Fruit fly (Drosophila melanogaster) whole organism, embryonic: ENCODE results near the gene CG16758.

Experiments used
- Atf-2 ChIP-seq: fragments of 200-800 bp; sonication (Bioruptor generic); optimal IDR thresholded peaks from 2 replicates; lab custom pipeline; 2016; ENCODE audit warnings: missing biosample characterization, missing genetic modification characterization
- Bteb2 ChIP-seq: fragments of 200-800 bp; sonication (Bioruptor generic); optimal IDR thresholded peaks from 2 replicates; lab custom pipeline; 2016; ENCODE audit warnings: missing biosample characterization, missing genetic modification characterization
- CG10959 ChIP-seq: fragments of 200-800 bp; sonication (Bioruptor generic); IDR thresholded peaks from 2 replicates; pipeline ENCODE4 v1.3.6; 2022; ENCODE audit warnings: missing biosample characterization, missing genetic modification characterization
- CG12744 ChIP-seq: fragments of 200-800 bp; sonication (Bioruptor generic); optimal IDR thresholded peaks from 2 replicates; lab custom pipeline; 2016; ENCODE audit warnings: missing biosample characterization, missing genetic modification characterization
- CG12769 ChIP-seq: fragments of 200-800 bp; sonication (Bioruptor generic); optimal IDR thresholded peaks from 2 replicates; lab custom pipeline; 2019; ENCODE audit warnings: missing biosample characterization, mild to moderate bottlenecking, missing genetic modification characterization, moderate library complexity
- CG13123 ChIP-seq: fragments of 200-800 bp; sonication (Bioruptor generic); optimal IDR thresholded peaks from 2 replicates; lab custom pipeline; 2016; ENCODE audit warnings: missing biosample characterization, missing genetic modification characterization
- CG13287 ChIP-seq: fragments of 200-800 bp; sonication (Bioruptor generic); IDR thresholded peaks from 2 replicates; pipeline ENCODE4 v1.3.6; 2022; ENCODE audit warnings: missing biosample characterization, missing genetic modification characterization; ENCODE audit not compliant: partially characterized antibody
- CG13775 ChIP-seq: fragments of 200-800 bp; sonication (Bioruptor generic); optimal IDR thresholded peaks from 3 replicates; lab custom pipeline; 2017; ENCODE audit warnings: missing biosample characterization, mild to moderate bottlenecking, missing genetic modification characterization
- CG13894 ChIP-seq: fragments of 200-800 bp; sonication (Bioruptor generic); optimal IDR thresholded peaks from 3 replicates; lab custom pipeline; 2018; ENCODE audit warnings: missing biosample characterization, mild to moderate bottlenecking, missing genetic modification characterization, moderate library complexity
- CG14441 ChIP-seq: fragments of 200-800 bp; sonication (Bioruptor generic); IDR thresholded peaks from 2 replicates; pipeline ENCODE4 v1.3.6; 2022; ENCODE audit warnings: missing biosample characterization, missing genetic modification characterization
- CG14710 ChIP-seq: fragments of 200-800 bp; sonication (Bioruptor generic); optimal IDR thresholded peaks from 3 replicates; lab custom pipeline; 2019; ENCODE audit warnings: missing biosample characterization, mild to moderate bottlenecking, missing genetic modification characterization, moderate library complexity
- CG18599 ChIP-seq: fragments of 200-800 bp; sonication (Bioruptor generic); optimal IDR thresholded peaks from 3 replicates; lab custom pipeline; 2017; ENCODE audit warnings: missing biosample characterization, missing genetic modification characterization, mild to moderate bottlenecking, moderate library complexity, missing genetic modification reagents
- CG2116 ChIP-seq: fragments of 200-800 bp; sonication (Bioruptor generic); optimal IDR thresholded peaks from 3 replicates; lab custom pipeline; 2018; ENCODE audit warnings: missing biosample characterization, mild to moderate bottlenecking, missing genetic modification characterization
- CG33557 ChIP-seq: fragments of 200-800 bp; sonication (Bioruptor generic); optimal IDR thresholded peaks from 2 replicates; lab custom pipeline; 2019; ENCODE audit warnings: missing biosample characterization, mild to moderate bottlenecking, missing genetic modification characterization, moderate library complexity
- CG34376 ChIP-seq: fragments of 200-800 bp; sonication (Bioruptor generic); optimal IDR thresholded peaks from 2 replicates; lab custom pipeline; 2018; ENCODE audit warnings: missing biosample characterization, mild to moderate bottlenecking, missing genetic modification characterization
- CG3726 ChIP-seq: fragments of 200-800 bp; sonication (Bioruptor generic); IDR thresholded peaks from 3 replicates; pipeline ENCODE4, ENCODE4 v1.3.6; 2022; ENCODE audit warnings: missing biosample characterization, missing genetic modification characterization
- CG4424 ChIP-seq: fragments of 200-800 bp; sonication (Bioruptor generic); optimal IDR thresholded peaks from 3 replicates; lab custom pipeline; 2016; ENCODE audit warnings: missing biosample characterization, missing genetic modification characterization
- CG6272 ChIP-seq: fragments of 200-800 bp; sonication (Bioruptor generic); IDR thresholded peaks from 2 replicates; pipeline ENCODE4 v1.3.6; 2022; ENCODE audit warnings: missing biosample characterization, missing genetic modification characterization
- CG7928 ChIP-seq: fragments of 200-800 bp; sonication (Bioruptor generic); optimal IDR thresholded peaks from 2 replicates; lab custom pipeline; 2017; ENCODE audit warnings: missing biosample characterization, mild to moderate bottlenecking, missing genetic modification characterization
- CG9797 ChIP-seq: fragments of 200-800 bp; sonication (Bioruptor generic); optimal IDR thresholded peaks from 3 replicates; lab custom pipeline; 2018; ENCODE audit warnings: missing biosample characterization, mild to moderate bottlenecking, missing genetic modification characterization
- CkIIα-i1 ChIP-seq: fragments of 200-800 bp; sonication (Bioruptor generic); IDR thresholded peaks from 2 replicates; pipeline ENCODE4 v1.3.6; 2022; ENCODE audit warnings: missing biosample characterization, missing genetic modification characterization
- Dad ChIP-seq: fragments of 200-800 bp; sonication (Bioruptor generic); optimal IDR thresholded peaks from 3 replicates; lab custom pipeline; 2016; ENCODE audit warnings: missing biosample characterization, missing genetic modification characterization
- E2f1 ChIP-seq: fragments of 200-800 bp; sonication (Bioruptor generic); IDR thresholded peaks from 2 replicates; pipeline ENCODE4 v1.3.6; 2022; ENCODE audit warnings: missing biosample characterization, missing genetic modification characterization
- HLH4C ChIP-seq: fragments of 200-800 bp; sonication (Bioruptor generic); IDR thresholded peaks from 3 replicates; pipeline ENCODE4 v1.3.6; 2022; ENCODE audit warnings: missing biosample characterization, missing genetic modification characterization; ENCODE audit not compliant: partially characterized antibody
- HmgZ ChIP-seq: fragments of 200-800 bp; sonication (Bioruptor generic); optimal IDR thresholded peaks from 2 replicates; lab custom pipeline; 2018; ENCODE audit warnings: missing biosample characterization, mild to moderate bottlenecking, missing genetic modification characterization
- Hmx ChIP-seq: fragments of 200-800 bp; sonication (Bioruptor generic); optimal IDR thresholded peaks from 2 replicates; lab custom pipeline; 2016; ENCODE audit warnings: missing biosample characterization, missing genetic modification characterization
- Hr78 ChIP-seq, 2 experiments: fragments of 200-800 bp in 1 of 2; fragments of >200 bp in 1 of 2; sonication (Bioruptor generic) in 1 of 2; optimal IDR thresholded peaks; 2 replicates each; lab custom pipeline; 2017 to 2019; ENCODE audit warnings: missing biosample characterization in 2 of 2, missing genetic modification characterization in 2 of 2, mild to moderate bottlenecking in 1 of 2, moderate library complexity in 1 of 2
- Hsf ChIP-seq: fragments of 200-800 bp; sonication (Bioruptor generic); optimal IDR thresholded peaks from 3 replicates; lab custom pipeline; 2016; ENCODE audit warnings: missing biosample characterization, missing genetic modification characterization
- Kr ChIP-seq: fragments of 200-800 bp; sonication (Bioruptor generic); optimal IDR thresholded peaks from 2 replicates; lab custom pipeline; 2017; ENCODE audit warnings: missing biosample characterization, mild to moderate bottlenecking, missing genetic modification characterization
- MTF-1 ChIP-seq: fragments of 200-800 bp; sonication (Bioruptor generic); optimal IDR thresholded peaks from 2 replicates; lab custom pipeline; 2018; ENCODE audit warnings: missing biosample characterization, mild to moderate bottlenecking, missing genetic modification characterization, borderline replicate concordance
- Sox100B ChIP-seq: fragments of 200-800 bp; sonication (Bioruptor generic); optimal IDR thresholded peaks from 3 replicates; lab custom pipeline; 2018; ENCODE audit warnings: missing biosample characterization, mild to moderate bottlenecking, missing genetic modification characterization
- Sry-δ ChIP-seq: fragments of 200-800 bp; sonication (Bioruptor generic); optimal IDR thresholded peaks from 2 replicates; lab custom pipeline; 2016; ENCODE audit warnings: missing biosample characterization, missing genetic modification characterization
- cg ChIP-seq: fragments of 200-800 bp; sonication (Bioruptor generic); optimal IDR thresholded peaks from 3 replicates; lab custom pipeline; 2019; ENCODE audit warnings: missing biosample characterization, mild to moderate bottlenecking, missing genetic modification characterization, moderate library complexity
- ci ChIP-seq: fragments of 200-800 bp; sonication (Bioruptor generic); IDR thresholded peaks from 3 replicates; pipeline ENCODE4 v1.3.6; 2022; ENCODE audit warnings: missing biosample characterization, missing genetic modification characterization
- crol ChIP-seq: fragments of 200-800 bp; sonication (Bioruptor generic); IDR thresholded peaks from 2 replicates; pipeline ENCODE4 v1.3.6; 2022; ENCODE audit warnings: missing biosample characterization, missing genetic modification characterization
- danr ChIP-seq: fragments of 200-800 bp; sonication (Bioruptor generic); IDR thresholded peaks from 2 replicates; pipeline ENCODE4 v1.3.6; 2022; ENCODE audit warnings: missing biosample characterization, missing genetic modification characterization
- dpn ChIP-seq, 2 experiments: fragments of 200-800 bp; sonication (Bioruptor generic); optimal IDR thresholded peaks; 3 replicates each; lab custom pipeline; 2016; ENCODE audit warnings: missing biosample characterization in 2 of 2, missing genetic modification characterization in 2 of 2
- gfzf ChIP-seq: fragments of 200-800 bp; sonication (Bioruptor generic); optimal IDR thresholded peaks from 2 replicates; lab custom pipeline; 2016; ENCODE audit warnings: missing biosample characterization, mild to moderate bottlenecking, missing genetic modification characterization, moderate library complexity
- gt ChIP-seq: fragments of 200-800 bp; sonication (Bioruptor generic); IDR thresholded peaks from 2 replicates; pipeline ENCODE4 v1.3.6; 2022; ENCODE audit warnings: missing biosample characterization, missing genetic modification characterization
- knrl ChIP-seq: fragments of 200-800 bp; sonication (Bioruptor generic); IDR thresholded peaks from 3 replicates; pipeline ENCODE4 v1.3.6; 2022; ENCODE audit warnings: missing biosample characterization, missing genetic modification characterization; ENCODE audit not compliant: partially characterized antibody
- lilli ChIP-seq: fragments of 200-800 bp; sonication (Bioruptor generic); optimal IDR thresholded peaks from 3 replicates; lab custom pipeline; 2016; ENCODE audit warnings: missing biosample characterization, missing genetic modification characterization
- pho ChIP-seq: fragments of 200-800 bp; sonication (Bioruptor generic); optimal IDR thresholded peaks from 2 replicates; lab custom pipeline; 2016; ENCODE audit warnings: missing biosample characterization, missing genetic modification characterization
- row ChIP-seq: fragments of 200-800 bp; sonication (Bioruptor generic); IDR thresholded peaks from 3 replicates; pipeline ENCODE4 v1.3.6; 2022; ENCODE audit warnings: missing biosample characterization, missing genetic modification characterization
- salm ChIP-seq: fragments of 200-800 bp; sonication (Bioruptor generic); optimal IDR thresholded peaks from 2 replicates; lab custom pipeline; 2018; ENCODE audit warnings: missing biosample characterization, mild to moderate bottlenecking, missing genetic modification characterization
- sd ChIP-seq: fragments of 200-800 bp; sonication (Bioruptor generic); optimal IDR thresholded peaks from 3 replicates; lab custom pipeline; 2018; ENCODE audit warnings: missing biosample characterization, mild to moderate bottlenecking, missing genetic modification characterization, moderate library complexity
- sens ChIP-seq: fragments of 200-800 bp; sonication (Bioruptor generic); peaks from one replicate; lab custom pipeline; 2016; ENCODE audit warnings: missing biosample characterization, missing genetic modification characterization
- sug ChIP-seq: fragments of 200-800 bp; optimal IDR thresholded peaks from 2 replicates; lab custom pipeline; 2019; ENCODE audit warnings: missing biosample characterization, mild to moderate bottlenecking, missing genetic modification characterization, moderate library complexity
- tgo ChIP-seq: fragments of 200-800 bp; sonication (Bioruptor generic); IDR thresholded peaks from 3 replicates; pipeline ENCODE4 v1.3.6; 2022; ENCODE audit warnings: missing biosample characterization, missing genetic modification characterization
- tin ChIP-seq: fragments of 200-800 bp; sonication (Bioruptor generic); optimal IDR thresholded peaks from 3 replicates; lab custom pipeline; 2016; ENCODE audit warnings: missing biosample characterization, missing genetic modification characterization
- unc-4 ChIP-seq: fragments of 200-800 bp; sonication (Bioruptor generic); IDR thresholded peaks from 2 replicates; pipeline ENCODE4 v1.3.6; 2022; ENCODE audit warnings: missing biosample characterization, missing genetic modification characterization; ENCODE audit not compliant: partially characterized antibody
- zfh1 ChIP-seq: fragments of 200-800 bp; sonication (Bioruptor generic); IDR thresholded peaks from 3 replicates; pipeline ENCODE4 v1.3.6; 2022; ENCODE audit warnings: missing biosample characterization, missing genetic modification characterization

Gene CG16758

dm6 chr3L:2494183-2494541 lies 9.2 kb downstream of the CG16758 start (continued):
- TF ChIP-seq Hsf (GFP tag; lab: Kevin White, UChicago) = peak; percentile 76
- no peak for TF ChIP-seq cg (GFP tag; lab: Kevin White, UChicago)
- TF ChIP-seq MTF-1 = peak; percentile 69
- no peak for TF ChIP-seq gfzf (GFP tag; lab: Kevin White, UChicago)
- peak; percentile 84 for TF ChIP-seq lilli (GFP tag; lab: Kevin White, UChicago)
- TF ChIP-seq CG4424 = peak; percentile 82
- peak; percentile 57 for TF ChIP-seq Sry-δ (GFP tag; lab: Kevin White, UChicago)
- peak; percentile 59 for TF ChIP-seq Bteb2
- peak; percentile 86 for TF ChIP-seq CG6272 (GFP tag; lab: Robert Waterston, UW)
- TF ChIP-seq E2f1 (GFP tag; lab: Robert Waterston, UW) = peak; percentile 92
- peak; percentile 97 for TF ChIP-seq row (GFP tag; lab: Robert Waterston, UW)
- TF ChIP-seq sd = peak; percentile 57
- TF ChIP-seq Dad (GFP tag; lab: Kevin White, UChicago) = peak; percentile 85
- peak; percentile 90 for TF ChIP-seq CG13894 (tag; lab: Kevin White, UChicago)
- no peak for TF ChIP-seq Atf-2 (GFP tag; lab: Kevin White, UChicago)
- TF ChIP-seq CG3726 (GFP tag; lab: Robert Waterston, UW) = peak; percentile 79
- no peak for TF ChIP-seq unc-4 (GFP tag; lab: Robert Waterston, UW)
- TF ChIP-seq salm (tag; lab: Kevin White, UChicago) = peak; percentile 19
- peak; percentile 75 for TF ChIP-seq pho (GFP tag; lab: Kevin White, UChicago)
- peak; percentile 81 to 85 for TF ChIP-seq dpn (GFP tag; optimal IDR thresholded peaks at IDR 0.05; lab: Kevin White, UChicago)
- peak; percentile 88 for TF ChIP-seq HmgZ (tag; lab: Kevin White, UChicago)
- TF ChIP-seq CG14710 = peak; percentile 68
- TF ChIP-seq Sox100B (GFP tag; lab: Kevin White, UChicago) = peak; percentile 77
- TF ChIP-seq Kr (GFP tag; lab: Kevin White, UChicago) = no peak
- no peak for TF ChIP-seq knrl (GFP tag; lab: Robert Waterston, UW)
- peak; percentile 59 for TF ChIP-seq CG7928 (GFP tag; lab: Kevin White, UChicago)
- peak; percentile 97 for TF ChIP-seq CG18599 (GFP tag; lab: Kevin White, UChicago)
- TF ChIP-seq CG34376 (GFP tag; lab: Kevin White, UChicago) = peak; percentile 85
- TF ChIP-seq sug (tag; lab: Kevin White, UChicago) = peak; percentile 95
- TF ChIP-seq zfh1 (GFP tag; lab: Robert Waterston, UW) = peak; percentile 90
- TF ChIP-seq HLH4C (GFP tag; lab: Robert Waterston, UW) = no peak
- TF ChIP-seq CG13775 (GFP tag; lab: Kevin White, UChicago) = peak; percentile 72
- TF ChIP-seq CG12769 = peak; percentile 92
- TF ChIP-seq CG12744 = peak; percentile 60
- TF ChIP-seq CG9797 (GFP tag; lab: Kevin White, UChicago) = no peak
- TF ChIP-seq CG14441 (GFP tag; lab: Robert Waterston, UW) = peak; percentile 93
- TF ChIP-seq tin (GFP tag; lab: Kevin White, UChicago) = peak; percentile 83
- TF ChIP-seq ci = peak; percentile 87
- no peak for TF ChIP-seq CG13287
- peak; percentile 82 for TF ChIP-seq CG10959
- peak; percentile 76 for TF ChIP-seq danr
- no peak for TF ChIP-seq CG13123
- TF ChIP-seq tgo (GFP tag; lab: Robert Waterston, UW) = peak; percentile 93
- peak; percentile 48; the same call in 1 of the 2 replicates for TF ChIP-seq crol (GFP tag; lab: Robert Waterston, UW)
- TF ChIP-seq sens (GFP tag; lab: Kevin White, UChicago) = peak; percentile 96
- no peak for TF ChIP-seq CG33557 (GFP tag; lab: Kevin White, UChicago)
- peak; percentile 24 for TF ChIP-seq CG2116 (GFP tag; lab: Kevin White, UChicago)
- peak; percentile 75 for TF ChIP-seq gt (GFP tag; lab: Robert Waterston, UW)
- TF ChIP-seq Hr78 (GFP tag; optimal IDR thresholded peaks at IDR 0.05; lab: Kevin White, UChicago) = peak in 1 of 2 experiments; percentile 42
- peak; percentile 58; the same call in 1 of the 2 replicates for TF ChIP-seq CkIIα-i1 (GFP tag; lab: Robert Waterston, UW)
- peak; percentile 15 for TF ChIP-seq Hmx (GFP tag; lab: Kevin White, UChicago)
